Fruit fly (Drosophila melanogaster) whole organism, embryonic: Measurements from ENCODE around the gene CG9682.
A peak's percentile ranks its signal among the peaks of the same experiment; 100 is the strongest.

Source experiments
- CG10321 ChIP-seq: fragments of 200-800 bp; sonication (Bioruptor generic); IDR thresholded peaks from 2 replicates; pipeline ENCODE4 v1.3.6; 2022; ENCODE audit warnings: missing biosample characterization, missing genetic modification characterization
- CG10366 ChIP-seq: fragments of 200-800 bp; sonication (Bioruptor generic); IDR thresholded peaks from 2 replicates; pipeline ENCODE4 v1.3.6; 2022; ENCODE audit warnings: missing biosample characterization, missing genetic modification characterization
- CG11085 ChIP-seq: fragments of 200-800 bp; sonication (Bioruptor generic); IDR thresholded peaks from 2 replicates; pipeline ENCODE4 v1.3.6; 2022; ENCODE audit warnings: missing biosample characterization, missing genetic modification characterization
- CG11093 ChIP-seq: fragments of 200-800 bp; sonication (Bioruptor generic); IDR thresholded peaks from 3 replicates; pipeline ENCODE4 v1.3.6; 2022; ENCODE audit warnings: missing biosample characterization, missing genetic modification characterization
- CG11247 ChIP-seq: fragments of 200-800 bp; sonication (Bioruptor generic); IDR thresholded peaks from 2 replicates; pipeline ENCODE4 v1.3.6; 2022; ENCODE audit warnings: missing biosample characterization, missing genetic modification characterization
- CG12299 ChIP-seq: fragments of 200-800 bp; sonication (Bioruptor generic); optimal IDR thresholded peaks from 2 replicates; lab custom pipeline; 2018; ENCODE audit warnings: missing biosample characterization, mild to moderate bottlenecking, missing genetic modification characterization
- CG16813 ChIP-seq: fragments of 200-800 bp; sonication (Bioruptor generic); IDR thresholded peaks from 3 replicates; pipeline ENCODE4 v1.3.6; 2022; ENCODE audit warnings: missing biosample characterization, missing genetic modification characterization; ENCODE audit not compliant: partially characterized antibody
- CG17612 ChIP-seq: fragments of 200-800 bp; sonication (Bioruptor generic); IDR thresholded peaks from 2 replicates; pipeline ENCODE4 v1.3.6; 2022; ENCODE audit warnings: missing biosample characterization, missing genetic modification characterization
- CG18476 ChIP-seq: fragments of 200-800 bp; sonication (Bioruptor generic); optimal IDR thresholded peaks from 2 replicates; lab custom pipeline; 2016; ENCODE audit warnings: missing biosample characterization, mild to moderate bottlenecking, missing genetic modification characterization
- CG31365 ChIP-seq: fragments of 200-800 bp; sonication (Bioruptor generic); optimal IDR thresholded peaks from 2 replicates; lab custom pipeline; 2018; ENCODE audit warnings: missing biosample characterization, mild to moderate bottlenecking, missing genetic modification characterization
- CG3407 ChIP-seq: fragments of 200-800 bp; sonication (Bioruptor generic); optimal IDR thresholded peaks from 2 replicates; lab custom pipeline; 2018; ENCODE audit warnings: missing biosample characterization, mild to moderate bottlenecking, missing genetic modification characterization
- CG3726 ChIP-seq: fragments of 200-800 bp; sonication (Bioruptor generic); IDR thresholded peaks from 3 replicates; pipeline ENCODE4, ENCODE4 v1.3.6; 2022; ENCODE audit warnings: missing biosample characterization, missing genetic modification characterization
- CG4360 ChIP-seq: fragments of 200-800 bp; sonication (Bioruptor generic); IDR thresholded peaks from 2 replicates; pipeline ENCODE4 v1.3.6; 2022; ENCODE audit warnings: missing biosample characterization, missing genetic modification characterization
- CG6175 ChIP-seq: fragments of 200-800 bp; sonication (Bioruptor generic); IDR thresholded peaks from 3 replicates; pipeline ENCODE4 v1.3.6; 2022; ENCODE audit warnings: missing biosample characterization, missing genetic modification characterization
- CG6683 ChIP-seq: fragments of 200-800 bp; sonication (Bioruptor generic); optimal IDR thresholded peaks from 2 replicates; lab custom pipeline; 2017; ENCODE audit warnings: missing biosample characterization, mild to moderate bottlenecking, missing genetic modification characterization, missing genetic modification reagents
- CG6854 ChIP-seq: fragments of 200-800 bp; sonication (Bioruptor generic); optimal IDR thresholded peaks from 3 replicates; lab custom pipeline; 2017; ENCODE audit warnings: missing biosample characterization, mild to moderate bottlenecking, missing genetic modification characterization
- CG7556 ChIP-seq: fragments of 200-800 bp; sonication (Bioruptor generic); optimal IDR thresholded peaks from 2 replicates; lab custom pipeline; 2017; ENCODE audit warnings: missing biosample characterization, mild to moderate bottlenecking, missing genetic modification characterization
- CG7745 ChIP-seq: fragments of 200-800 bp; sonication (Bioruptor generic); optimal IDR thresholded peaks from 2 replicates; lab custom pipeline; 2018; ENCODE audit warnings: missing biosample characterization, mild to moderate bottlenecking, missing genetic modification characterization, moderate library complexity
- CG7839 ChIP-seq: fragments of 200-800 bp; sonication (Bioruptor generic); optimal IDR thresholded peaks from 3 replicates; lab custom pipeline; 2018; ENCODE audit warnings: missing biosample characterization, mild to moderate bottlenecking, missing genetic modification characterization, moderate library complexity
- CG8765 ChIP-seq: fragments of 200-800 bp; sonication (Bioruptor generic); IDR thresholded peaks from 2 replicates; pipeline ENCODE4 v1.3.6; 2022; ENCODE audit warnings: missing biosample characterization, missing genetic modification characterization
- CG9727 ChIP-seq: fragments of 200-800 bp; sonication (Bioruptor generic); optimal IDR thresholded peaks from 3 replicates; lab custom pipeline; 2017; ENCODE audit warnings: missing biosample characterization, mild to moderate bottlenecking, missing genetic modification characterization
- CG9797 ChIP-seq: fragments of 200-800 bp; sonication (Bioruptor generic); optimal IDR thresholded peaks from 3 replicates; lab custom pipeline; 2018; ENCODE audit warnings: missing biosample characterization, mild to moderate bottlenecking, missing genetic modification characterization
- CG9876 ChIP-seq: fragments of 200-800 bp; sonication (Bioruptor generic); optimal IDR thresholded peaks from 2 replicates; lab custom pipeline; 2016; ENCODE audit warnings: missing biosample characterization, missing genetic modification characterization
- CHES-1-like ChIP-seq: fragments of 200-800 bp; sonication (Bioruptor generic); optimal IDR thresholded peaks from 2 replicates; lab custom pipeline; 2016; ENCODE audit warnings: missing biosample characterization, missing genetic modification characterization
- D ChIP-seq, 2 experiments: fragments of 200-800 bp in 1 of 2; fragments of >200 bp in 1 of 2; sonication (Bioruptor generic) in 1 of 2; optimal IDR thresholded peaks; 2 replicates in 1 of 2; 3 replicates in 1 of 2; lab custom pipeline; 2017; ENCODE audit warnings: mild to moderate bottlenecking in 1 of 2, missing biosample characterization in 1 of 2, missing genetic modification characterization in 1 of 2, missing genetic modification reagents in 1 of 2
- Hr3 ChIP-seq: fragments of 200-800 bp; sonication (Bioruptor generic); optimal IDR thresholded peaks from 3 replicates; lab custom pipeline; 2016; ENCODE audit warnings: missing biosample characterization, missing genetic modification characterization
- Hr39 ChIP-seq: fragments of >200 bp; optimal IDR thresholded peaks from 2 replicates; lab custom pipeline; 2017
- MTF-1 ChIP-seq: fragments of 200-800 bp; sonication (Bioruptor generic); optimal IDR thresholded peaks from 2 replicates; lab custom pipeline; 2018; ENCODE audit warnings: missing biosample characterization, mild to moderate bottlenecking, missing genetic modification characterization, borderline replicate concordance
- Sry-δ ChIP-seq: fragments of 200-800 bp; sonication (Bioruptor generic); optimal IDR thresholded peaks from 2 replicates; lab custom pipeline; 2016; ENCODE audit warnings: missing biosample characterization, missing genetic modification characterization
- ash1 ChIP-seq: fragments of 200-800 bp; sonication (Bioruptor generic); optimal IDR thresholded peaks from 2 replicates; lab custom pipeline; 2018; ENCODE audit warnings: missing biosample characterization, mild to moderate bottlenecking, missing genetic modification characterization
- caup ChIP-seq: fragments of 200-800 bp; sonication (Bioruptor generic); optimal IDR thresholded peaks from 3 replicates; lab custom pipeline; 2017; ENCODE audit warnings: missing biosample characterization, mild to moderate bottlenecking, missing genetic modification characterization, moderate library complexity; ENCODE audit not compliant: severe bottlenecking
- chn ChIP-seq: fragments of 200-800 bp; sonication (Bioruptor generic); optimal IDR thresholded peaks from 2 replicates; lab custom pipeline; 2016; ENCODE audit warnings: missing biosample characterization, missing genetic modification characterization
- dm ChIP-seq: fragments of 200-800 bp; sonication (Bioruptor generic); optimal IDR thresholded peaks from 3 replicates; lab custom pipeline; 2016; ENCODE audit warnings: missing biosample characterization, missing genetic modification characterization
- dysf ChIP-seq: fragments of 200-800 bp; sonication (Bioruptor generic); IDR thresholded peaks from 3 replicates; pipeline ENCODE4 v1.3.6; 2022; ENCODE audit warnings: missing biosample characterization, missing genetic modification characterization
- ftz-f1 ChIP-seq: fragments of 200-800 bp; sonication (Bioruptor generic); optimal IDR thresholded peaks from 2 replicates; lab custom pipeline; 2016; ENCODE audit warnings: missing biosample characterization, missing genetic modification characterization
- ind ChIP-seq: fragments of 200-800 bp; sonication (Bioruptor generic); optimal IDR thresholded peaks from 3 replicates; lab custom pipeline; 2016; ENCODE audit warnings: missing biosample characterization, missing genetic modification characterization
- kah ChIP-seq: fragments of 200-800 bp; sonication (Bioruptor generic); optimal IDR thresholded peaks from 2 replicates; lab custom pipeline; 2018; ENCODE audit warnings: missing biosample characterization, mild to moderate bottlenecking, missing genetic modification characterization
- lov ChIP-seq, 2 experiments: fragments of 200-800 bp in 1 of 2; fragments of >200 bp in 1 of 2; sonication (Bioruptor generic) in 1 of 2; IDR thresholded peaks in 1 of 2; optimal IDR thresholded peaks in 1 of 2; 2 replicates in 1 of 2; 3 replicates in 1 of 2; pipeline versions ENCODE4 v1.3.6 to Lab custom; 2017 to 2022; ENCODE audit warnings: missing biosample characterization in 1 of 2, missing genetic modification characterization in 1 of 2
- luna ChIP-seq: fragments of 200-800 bp; sonication (Bioruptor generic); optimal IDR thresholded peaks from 2 replicates; lab custom pipeline; 2016; ENCODE audit warnings: missing biosample characterization, missing genetic modification characterization
- mld ChIP-seq: fragments of 200-800 bp; sonication (Bioruptor generic); IDR thresholded peaks from 3 replicates; pipeline ENCODE4 v1.3.6; 2022; ENCODE audit warnings: missing biosample characterization, missing genetic modification characterization; ENCODE audit not compliant: partially characterized antibody
- nau ChIP-seq: fragments of 200-800 bp; sonication (Bioruptor generic); optimal IDR thresholded peaks from 3 replicates; lab custom pipeline; 2017; ENCODE audit warnings: missing biosample characterization, mild to moderate bottlenecking, missing genetic modification characterization, missing genetic modification reagents
- nmo ChIP-seq: fragments of 200-800 bp; sonication (Bioruptor generic); optimal IDR thresholded peaks from 2 replicates; lab custom pipeline; 2018; ENCODE audit warnings: missing biosample characterization, mild to moderate bottlenecking, missing genetic modification characterization, moderate library complexity
- sens ChIP-seq: fragments of 200-800 bp; sonication (Bioruptor generic); peaks from one replicate; lab custom pipeline; 2016; ENCODE audit warnings: missing biosample characterization, missing genetic modification characterization
- ssp ChIP-seq: fragments of 200-800 bp; sonication (Bioruptor generic); IDR thresholded peaks from 2 replicates; pipeline ENCODE4 v1.3.6; 2022; ENCODE audit warnings: missing biosample characterization, missing genetic modification characterization
- stc ChIP-seq: fragments of 200-800 bp; sonication (Bioruptor generic); IDR thresholded peaks from 2 replicates; pipeline ENCODE4 v1.3.6; 2022; ENCODE audit warnings: missing biosample characterization, missing genetic modification characterization
- zen ChIP-seq: fragments of 200-800 bp; sonication (Bioruptor generic); optimal IDR thresholded peaks from 3 replicates; lab custom pipeline; 2018; ENCODE audit warnings: missing biosample characterization, mild to moderate bottlenecking, missing genetic modification characterization, moderate library complexity
- zf30C ChIP-seq: fragments of 200-800 bp; sonication (Bioruptor generic); optimal IDR thresholded peaks from 3 replicates; lab custom pipeline; 2018; ENCODE audit warnings: missing biosample characterization, mild to moderate bottlenecking, missing genetic modification characterization

The CG9682 gene

dm6 chr3R:30203104-30203986 lies 47.4 kb upstream of the CG9682 start (continued):
- peak; percentile 93 for TF ChIP-seq CG6683 (GFP tag; lab: Kevin White, UChicago)
- TF ChIP-seq luna (GFP tag; lab: Kevin White, UChicago): peak; percentile 94
- TF ChIP-seq MTF-1: peak; percentile 81
- TF ChIP-seq D (optimal IDR thresholded peaks at IDR 0.05; lab: Kevin White, UChicago): no peak
- peak; percentile 97 for TF ChIP-seq D (GFP tag; optimal IDR thresholded peaks at IDR 0.05; lab: Kevin White, UChicago)
- peak; percentile 95 for TF ChIP-seq CG7556
- peak; percentile 62; the same call in 2 of the 3 replicates for TF ChIP-seq CG6175
- TF ChIP-seq CG31365 (tag; lab: Kevin White, UChicago): peak; percentile 89
- TF ChIP-seq CG8765 (GFP tag; lab: Robert Waterston, UW): peak; percentile 66; the same call in 1 of the 2 replicates
- TF ChIP-seq dysf (GFP tag; lab: Robert Waterston, UW): peak; percentile 97
- peak; percentile 96 for TF ChIP-seq CHES-1-like (GFP tag; lab: Kevin White, UChicago)
- peak; percentile 87 for TF ChIP-seq dm (GFP tag; lab: Kevin White, UChicago)
- TF ChIP-seq zf30C: no peak
- peak; percentile 85 for TF ChIP-seq ssp (GFP tag; lab: Robert Waterston, UW)
- TF ChIP-seq nau (GFP tag; lab: Kevin White, UChicago): peak; percentile 97
- TF ChIP-seq CG10321: peak; percentile 53; the same call in 1 of the 2 replicates
- peak; percentile 86 for TF ChIP-seq CG11085 (GFP tag; lab: Robert Waterston, UW)
- TF ChIP-seq CG10366: peak; percentile 86
- TF ChIP-seq ind: peak; percentile 99
- TF ChIP-seq stc: peak; percentile 92
- TF ChIP-seq zen (tag; lab: Kevin White, UChicago): peak; percentile 90
- TF ChIP-seq CG12299: peak; percentile 82
- peak; percentile 98 for TF ChIP-seq nmo (GFP tag; lab: Kevin White, UChicago)
- no peak for TF ChIP-seq CG7745 (tag; lab: Kevin White, UChicago)
- TF ChIP-seq CG7839: peak; percentile 97
- TF ChIP-seq ash1 (GFP tag; lab: Kevin White, UChicago): peak; percentile 76
- TF ChIP-seq sens (GFP tag; lab: Kevin White, UChicago): peak; percentile 100
- TF ChIP-seq kah (GFP tag; lab: Kevin White, UChicago): peak; percentile 85
- TF ChIP-seq Hr3 (GFP tag; lab: Kevin White, UChicago): peak; percentile 92
- TF ChIP-seq lov (optimal IDR thresholded peaks at IDR 0.05; lab: Kevin White, UChicago): no peak
- TF ChIP-seq lov (GFP tag; IDR thresholded peaks at IDR 0.05; lab: Robert Waterston, UW): 0 out of 3 replicates have a peak, but pooled peaks have one; percentile 3
- TF ChIP-seq caup: peak; percentile 96
- TF ChIP-seq CG3407 (GFP tag; lab: Kevin White, UChicago): peak; percentile 88
- no peak for TF ChIP-seq mld (GFP tag; lab: Robert Waterston, UW)
- TF ChIP-seq CG3726 (GFP tag; lab: Robert Waterston, UW): peak; percentile 87
- TF ChIP-seq CG4360: peak; percentile 18; the same call in 1 of the 2 replicates
- TF ChIP-seq Hr39 (lab: Kevin White, UChicago): no peak
- TF ChIP-seq CG11093 (GFP tag; lab: Robert Waterston, UW): peak; percentile 90
- TF ChIP-seq Sry-δ (GFP tag; lab: Kevin White, UChicago): peak; percentile 77
- TF ChIP-seq CG17612 (GFP tag; lab: Robert Waterston, UW): peak; percentile 83
- peak; percentile 93 for TF ChIP-seq CG6854 (GFP tag; lab: Kevin White, UChicago)
- TF ChIP-seq CG11247: peak; percentile 73
- peak; percentile 97 for TF ChIP-seq CG9727 (GFP tag; lab: Kevin White, UChicago)
- TF ChIP-seq chn (GFP tag; lab: Kevin White, UChicago): peak; percentile 93
- TF ChIP-seq CG9876 (GFP tag; lab: Kevin White, UChicago): peak; percentile 97
- peak; percentile 54 for TF ChIP-seq CG9797 (GFP tag; lab: Kevin White, UChicago)
- TF ChIP-seq CG18476: peak; percentile 96
- TF ChIP-seq CG16813 (GFP tag; lab: Robert Waterston, UW): no peak
- TF ChIP-seq ftz-f1: peak; percentile 92
